Worm (Caenorhabditis elegans): Measurements from ENCODE around the gene F20H11.1.

DNA sequence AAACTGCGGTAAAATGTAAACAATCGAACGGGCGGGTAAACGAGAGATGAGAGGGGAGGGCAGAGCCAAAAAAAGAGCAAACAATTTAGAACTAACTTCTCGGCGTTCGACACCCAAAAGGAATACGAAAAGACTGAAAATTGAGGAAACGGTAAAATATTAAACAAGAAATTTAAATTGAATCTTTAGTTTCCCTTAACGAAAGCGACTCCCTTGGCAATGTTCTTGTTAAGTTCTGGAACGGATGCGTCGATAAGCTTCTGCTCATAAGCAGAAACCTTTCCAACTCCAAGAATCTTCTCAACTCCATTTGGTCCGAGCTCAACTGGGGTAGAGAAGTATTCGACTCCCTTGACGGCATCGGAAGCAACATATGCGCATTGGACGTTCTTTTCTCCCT lies 14.7 kb upstream of the F20H11.1 start:
- TF ChIP-seq dao-5 (tag; optimal IDR thresholded peaks at IDR 0.05) = no peak
- no peak for TF ChIP-seq him-1 (tag; optimal IDR thresholded peaks at IDR 0.05)
- no peak for TF ChIP-seq W03F9.2 (tag; optimal IDR thresholded peaks at IDR 0.05)

All from whole organism, L4/young adult.